Fruit fly (Drosophila melanogaster): Measurements from ENCODE around the gene CG14932.

Gene CG14932

dm6 chr2L:11816376-11816775 is 26.7 kb downstream of the CG14932 start (continued):
- TF ChIP-seq Deaf1 (tag; optimal IDR thresholded peaks at IDR 0.05) (peak; percentile 60), maf-S (GFP tag; optimal IDR thresholded peaks at IDR 0.05) (peak; percentile 83), wdn (GFP tag; IDR thresholded peaks at IDR 0.05) (peak; percentile 68), Trl (optimal IDR thresholded peaks at IDR 0.05) (no peak), Trl (GFP tag; optimal IDR thresholded peaks at IDR 0.05) (peak; percentile 93), nerfin-2 (GFP tag; IDR thresholded peaks at IDR 0.05; ENCODE audit: partially characterized antibody) (no peak), seq (GFP tag; IDR thresholded peaks at IDR 0.05) (peak; percentile 76), dmrt11E (tag; optimal IDR thresholded peaks at IDR 0.05) (peak; percentile 93), CG15073 (GFP tag; optimal IDR thresholded peaks at IDR 0.05) (peak; percentile 74), CG1603 (tag; optimal IDR thresholded peaks at IDR 0.05) (peak; percentile 96), onecut (GFP tag; IDR thresholded peaks at IDR 0.05) (peak; percentile 98), CG10431 (GFP tag; optimal IDR thresholded peaks at IDR 0.05) (peak; percentile 98), tup (GFP tag; optimal IDR thresholded peaks at IDR 0.05) (peak; percentile 74), kah (GFP tag; optimal IDR thresholded peaks at IDR 0.05) (peak; percentile 93), CG4617 (GFP tag; optimal IDR thresholded peaks at IDR 0.05; ENCODE audit: borderline replicate concordance) (peak; percentile 89), exex (tag; optimal IDR thresholded peaks at IDR 0.05) (peak; percentile 30), mirr (GFP tag; optimal IDR thresholded peaks at IDR 0.05) (peak; percentile 95), CG18619 (GFP tag; optimal IDR thresholded peaks at IDR 0.05) (peak; percentile 96), luna (GFP tag; optimal IDR thresholded peaks at IDR 0.05) (peak; percentile 80), dimm (GFP tag; IDR thresholded peaks at IDR 0.05) (no peak; the same call in 1 of the 2 replicates), Tbp (GFP tag; optimal IDR thresholded peaks at IDR 0.05) (no peak), jigr1 (GFP tag; IDR thresholded peaks at IDR 0.05) (peak; percentile 62; the same call in 1 of the 3 replicates), pros (GFP tag; optimal IDR thresholded peaks at IDR 0.05) (peak; percentile 23), HHEX (GFP tag; optimal IDR thresholded peaks at IDR 0.05) (peak; percentile 97), CG11247 (GFP tag; IDR thresholded peaks at IDR 0.05) (peak; percentile 90), Xbp1 (GFP tag; optimal IDR thresholded peaks at IDR 0.05) (peak; percentile 95), Optix (GFP tag; IDR thresholded peaks at IDR 0.05) (peak; percentile 93), CG4282 (GFP tag; optimal IDR thresholded peaks at IDR 0.05) (peak; percentile 82), CG17186 (GFP tag; optimal IDR thresholded peaks at IDR 0.05) (peak; percentile 94), CG1602 (GFP tag; optimal IDR thresholded peaks at IDR 0.05) (peak; percentile 82), Fer1 (GFP tag; optimal IDR thresholded peaks at IDR 0.05) (peak; percentile 96), prd (optimal IDR thresholded peaks at IDR 0.05) (no peak), prd (GFP tag; IDR thresholded peaks at IDR 0.05) (peak; percentile 89), CG3995 (GFP tag; optimal IDR thresholded peaks at IDR 0.05) (peak; percentile 46), CTCF (GFP tag; optimal IDR thresholded peaks at IDR 0.05) (peak; percentile 94), Meics (GFP tag; optimal IDR thresholded peaks at IDR 0.05) (peak; percentile 96), Poxn (GFP tag; IDR thresholded peaks at IDR 0.05) (0 out of 2 replicates have a peak, but pooled peaks have one; percentile 30), CG2712 (tag; optimal IDR thresholded peaks at IDR 0.05) (peak; percentile 92), pzg (GFP tag; optimal IDR thresholded peaks at IDR 0.05) (peak; percentile 18), Sox102F (GFP tag; optimal IDR thresholded peaks at IDR 0.05) (peak; percentile 86), CG1792 (GFP tag; optimal IDR thresholded peaks at IDR 0.05) (peak; percentile 91), HLH3B (GFP tag; IDR thresholded peaks at IDR 0.05) (peak; percentile 92), Dll (GFP tag; IDR thresholded peaks at IDR 0.05; ENCODE audit: partially characterized antibody) (no peak), CG15601 (tag; optimal IDR thresholded peaks at IDR 0.05) (peak; percentile 89), Hr3 (GFP tag; optimal IDR thresholded peaks at IDR 0.05) (peak; percentile 87), trem (tag; optimal IDR thresholded peaks at IDR 0.05) (peak; percentile 86), stwl (tag; optimal IDR thresholded peaks at IDR 0.05) (peak; percentile 98), bowl (GFP tag; IDR thresholded peaks at IDR 0.05) (peak; percentile 68; the same call in 1 of the 2 replicates), CG8281 (tag; optimal IDR thresholded peaks at IDR 0.05) (peak; percentile 84), lola (GFP tag; optimal IDR thresholded peaks at IDR 0.05) (peak in 1 of 3 experiments; percentile 78), CG16813 (GFP tag; IDR thresholded peaks at IDR 0.05; ENCODE audit: partially characterized antibody) (peak; percentile 50; the same call in 2 of the 3 replicates)

Data from whole organism, embryonic.